Worm (Caenorhabditis elegans): ENCODE results near the gene str-187.

Gene str-187

ce11 chrIV:17265279-17265678 is at the start of gene str-187:
TSS of gene str-187 (plus strand) at chrIV:17265579.
- TF ChIP-seq tbx-11 (GFP tag; IDR thresholded peaks at IDR 0.05) (no peak), flt-1 (GFP tag; IDR thresholded peaks at IDR 0.05) (no peak), pes-1 (GFP tag; IDR thresholded peaks at IDR 0.05) (no peak), ceh-13 (GFP tag; optimal IDR thresholded peaks at IDR 0.05) (no peak), ama-1 (optimal IDR thresholded peaks at IDR 0.05) (no peak), ets-7 (tag; optimal IDR thresholded peaks at IDR 0.05) (no peak), hmbx-1 (tag; optimal IDR thresholded peaks at IDR 0.05) (no peak), sea-1 (GFP tag; conservative IDR thresholded peaks at IDR 0.05) (no peak), hnd-1 (tag; optimal IDR thresholded peaks at IDR 0.05) (no peak), B0310.2 (tag; optimal IDR thresholded peaks at IDR 0.05) (no peak)

- TF ChIP-seq flt-1 (GFP tag; IDR thresholded peaks at IDR 0.05) (no peak), tbx-37 (GFP tag; conservative IDR thresholded peaks at IDR 0.05) (no peak), ceh-36 (tag; optimal IDR thresholded peaks at IDR 0.05) (no peak), F13C5.2 (tag; optimal IDR thresholded peaks at IDR 0.05) (no peak), aly-1 (tag; optimal IDR thresholded peaks at IDR 0.05) (no peak), pes-1 (GFP tag; IDR thresholded peaks at IDR 0.05) (no peak), tra-4 (tag; optimal IDR thresholded peaks at IDR 0.05) (no peak), scrt-1 (GFP tag; IDR thresholded peaks at IDR 0.05) (no peak), hmg-4 (GFP tag; optimal IDR thresholded peaks at IDR 0.05) (no peak), hnd-1 (tag; optimal IDR thresholded peaks at IDR 0.05) (no peak), sea-1 (GFP tag; conservative IDR thresholded peaks at IDR 0.05) (no peak), ets-7 (tag; optimal IDR thresholded peaks at IDR 0.05) (no peak), ceh-13 (GFP tag; optimal IDR thresholded peaks at IDR 0.05) (no peak), B0310.2 (tag; optimal IDR thresholded peaks at IDR 0.05) (no peak), hmbx-1 (tag; optimal IDR thresholded peaks at IDR 0.05) (no peak), ama-1 (optimal IDR thresholded peaks at IDR 0.05) (no peak), tbx-11 (GFP tag; IDR thresholded peaks at IDR 0.05) (no peak)
Measured at ce11 chrIV:17216048-17216447, 49.3 kb upstream of the str-187 start, which contains the start of gene Y116A8B.1. TSS of gene Y116A8B.1 (plus strand) at chrIV:17216348.

ce11 chrIV:17223474-17223873 is 41.9 kb upstream of the str-187 start, which contains the start of gene Y116A8B.4:
TSS of gene Y116A8B.4 (plus strand) at chrIV:17223774.
- no peak for TF ChIP-seq flt-1 (GFP tag; IDR thresholded peaks at IDR 0.05)
- TF ChIP-seq hnd-1 (tag; optimal IDR thresholded peaks at IDR 0.05): no peak
- TF ChIP-seq ceh-36 (tag; optimal IDR thresholded peaks at IDR 0.05): no peak
- no peak for TF ChIP-seq tbx-37 (GFP tag; conservative IDR thresholded peaks at IDR 0.05)
- no peak for TF ChIP-seq tbx-11 (GFP tag; IDR thresholded peaks at IDR 0.05)
- TF ChIP-seq sea-1 (GFP tag; conservative IDR thresholded peaks at IDR 0.05): no peak
- TF ChIP-seq hmg-4 (GFP tag; optimal IDR thresholded peaks at IDR 0.05): no peak
- TF ChIP-seq ama-1 (optimal IDR thresholded peaks at IDR 0.05): no peak
- TF ChIP-seq F13C5.2 (tag; optimal IDR thresholded peaks at IDR 0.05): no peak
- no peak for TF ChIP-seq tra-4 (tag; optimal IDR thresholded peaks at IDR 0.05)
- TF ChIP-seq pes-1 (GFP tag; IDR thresholded peaks at IDR 0.05): no peak
- no peak for TF ChIP-seq B0310.2 (tag; optimal IDR thresholded peaks at IDR 0.05)

- no peak for TF ChIP-seq hmg-4 (GFP tag; optimal IDR thresholded peaks at IDR 0.05)
- TF ChIP-seq B0310.2 (tag; optimal IDR thresholded peaks at IDR 0.05): no peak
- TF ChIP-seq hmbx-1 (tag; optimal IDR thresholded peaks at IDR 0.05): no peak
- no peak for TF ChIP-seq pes-1 (GFP tag; IDR thresholded peaks at IDR 0.05)
- TF ChIP-seq tbx-37 (GFP tag; conservative IDR thresholded peaks at IDR 0.05): no peak
- no peak for TF ChIP-seq ceh-13 (GFP tag; optimal IDR thresholded peaks at IDR 0.05)
- TF ChIP-seq F13C5.2 (tag; optimal IDR thresholded peaks at IDR 0.05): no peak
- TF ChIP-seq ets-7 (tag; optimal IDR thresholded peaks at IDR 0.05): no peak
- no peak for TF ChIP-seq ceh-36 (tag; optimal IDR thresholded peaks at IDR 0.05)
- no peak for TF ChIP-seq hnd-1 (tag; optimal IDR thresholded peaks at IDR 0.05)
- TF ChIP-seq scrt-1 (GFP tag; IDR thresholded peaks at IDR 0.05): no peak
- no peak for TF ChIP-seq tra-4 (tag; optimal IDR thresholded peaks at IDR 0.05)
- TF ChIP-seq aly-1 (tag; optimal IDR thresholded peaks at IDR 0.05): no peak
- no peak for TF ChIP-seq ama-1 (optimal IDR thresholded peaks at IDR 0.05)
- TF ChIP-seq flt-1 (GFP tag; IDR thresholded peaks at IDR 0.05): no peak
- no peak for TF ChIP-seq sea-1 (GFP tag; conservative IDR thresholded peaks at IDR 0.05)
- TF ChIP-seq tbx-11 (GFP tag; IDR thresholded peaks at IDR 0.05): no peak
Measured at ce11 chrIV:17230958-17231357, 34.4 kb upstream of the str-187 start, which contains the start of gene npr-32. TSS of gene npr-32 (minus strand) at chrIV:17231058.

- no peak for TF ChIP-seq B0310.2 (tag; optimal IDR thresholded peaks at IDR 0.05)
- TF ChIP-seq hmbx-1 (tag; optimal IDR thresholded peaks at IDR 0.05): no peak
- no peak for TF ChIP-seq hmg-4 (GFP tag; optimal IDR thresholded peaks at IDR 0.05)
- no peak for TF ChIP-seq tbx-37 (GFP tag; conservative IDR thresholded peaks at IDR 0.05)
- TF ChIP-seq F13C5.2 (tag; optimal IDR thresholded peaks at IDR 0.05): no peak
- TF ChIP-seq scrt-1 (GFP tag; IDR thresholded peaks at IDR 0.05): no peak
- TF ChIP-seq sea-1 (GFP tag; conservative IDR thresholded peaks at IDR 0.05): no peak
- no peak for TF ChIP-seq ama-1 (optimal IDR thresholded peaks at IDR 0.05)
- no peak for TF ChIP-seq tra-4 (tag; optimal IDR thresholded peaks at IDR 0.05)
- TF ChIP-seq pes-1 (GFP tag; IDR thresholded peaks at IDR 0.05): no peak
- no peak for TF ChIP-seq ets-7 (tag; optimal IDR thresholded peaks at IDR 0.05)
- no peak for TF ChIP-seq hnd-1 (tag; optimal IDR thresholded peaks at IDR 0.05)
- no peak for TF ChIP-seq flt-1 (GFP tag; IDR thresholded peaks at IDR 0.05)
- TF ChIP-seq aly-1 (tag; optimal IDR thresholded peaks at IDR 0.05): no peak
- no peak for TF ChIP-seq tbx-11 (GFP tag; IDR thresholded peaks at IDR 0.05)
- TF ChIP-seq ceh-13 (GFP tag; optimal IDR thresholded peaks at IDR 0.05): no peak
- no peak for TF ChIP-seq ceh-36 (tag; optimal IDR thresholded peaks at IDR 0.05)
Measured at ce11 chrIV:17232899-17233298, 32.5 kb upstream of the str-187 start.

- no peak for TF ChIP-seq aly-1 (tag; optimal IDR thresholded peaks at IDR 0.05)
- no peak for TF ChIP-seq hnd-1 (tag; optimal IDR thresholded peaks at IDR 0.05)
- TF ChIP-seq tbx-11 (GFP tag; IDR thresholded peaks at IDR 0.05): no peak
- TF ChIP-seq scrt-1 (GFP tag; IDR thresholded peaks at IDR 0.05): no peak
- TF ChIP-seq ets-7 (tag; optimal IDR thresholded peaks at IDR 0.05): no peak
- TF ChIP-seq sea-1 (GFP tag; conservative IDR thresholded peaks at IDR 0.05): no peak
- no peak for TF ChIP-seq ceh-36 (tag; optimal IDR thresholded peaks at IDR 0.05)
- no peak for TF ChIP-seq tbx-37 (GFP tag; conservative IDR thresholded peaks at IDR 0.05)
- no peak for TF ChIP-seq F13C5.2 (tag; optimal IDR thresholded peaks at IDR 0.05)
- no peak for TF ChIP-seq pes-1 (GFP tag; IDR thresholded peaks at IDR 0.05)
- TF ChIP-seq flt-1 (GFP tag; IDR thresholded peaks at IDR 0.05): no peak
- TF ChIP-seq tra-4 (tag; optimal IDR thresholded peaks at IDR 0.05): no peak
- no peak for TF ChIP-seq ceh-13 (GFP tag; optimal IDR thresholded peaks at IDR 0.05)
- no peak for TF ChIP-seq ama-1 (optimal IDR thresholded peaks at IDR 0.05)
- TF ChIP-seq B0310.2 (tag; optimal IDR thresholded peaks at IDR 0.05): no peak
- no peak for TF ChIP-seq hmbx-1 (tag; optimal IDR thresholded peaks at IDR 0.05)
- TF ChIP-seq hmg-4 (GFP tag; optimal IDR thresholded peaks at IDR 0.05): no peak
Measured at ce11 chrIV:17233494-17233893, 31.9 kb upstream of the str-187 start.

- no peak for TF ChIP-seq tbx-37 (GFP tag; conservative IDR thresholded peaks at IDR 0.05)
- no peak for TF ChIP-seq F13C5.2 (tag; optimal IDR thresholded peaks at IDR 0.05)
Measured at ce11 chrIV:17237029-17237428, 28.4 kb upstream of the str-187 start.
